Worm (Caenorhabditis elegans) whole organism, L4/young adult: ENCODE measurements around the gene klc-2.

Source experiments
- W03F9.2 ChIP-seq: fragments of 150-350 bp; optimal IDR thresholded peaks from 2 replicates; lab custom pipeline; 2014; ENCODE audit warnings: missing biosample characterization, missing genetic modification characterization
- him-1 ChIP-seq: sonication (generic microtip); optimal IDR thresholded peaks from 2 replicates; lab custom pipeline; 2016; ENCODE audit warnings: missing genotype, missing genetic modification reagents, missing genetic modification characterization, missing compliant biosample characterization

DNA sequence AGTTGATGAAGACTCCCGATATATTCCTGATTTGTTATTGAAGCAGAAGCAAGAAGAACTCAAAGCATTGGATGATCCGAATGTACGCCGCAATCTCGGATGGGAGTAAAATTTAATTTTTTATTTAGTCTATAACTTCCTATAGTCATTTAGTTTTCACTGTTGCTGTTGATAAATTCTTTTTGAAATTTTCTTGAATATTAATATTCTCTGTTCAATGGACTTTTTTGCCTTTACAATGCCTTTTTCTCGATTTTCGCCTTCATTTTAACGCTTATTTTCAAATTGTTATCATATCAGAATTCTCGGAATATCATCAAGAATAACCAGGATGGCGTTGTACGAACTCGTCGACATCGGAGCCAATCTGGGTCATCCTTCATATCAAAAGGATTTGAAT, 13.1 kb upstream of the klc-2 start, which contains the start of gene crn-2:
- no peak for TF ChIP-seq him-1 (tag; lab: Kevin White, UChicago)
- TF ChIP-seq W03F9.2 (tag; lab: Kevin White, UChicago), result no peak
